Fruit fly (Drosophila melanogaster): ENCODE data around the gene CG6204.

Gene CG6204

dm6 chr3R:24151924-24152809 lies 41.5 kb upstream of the CG6204 start, which contains the start of the genes p38a and CG6178 (continued):
- TF ChIP-seq abd-A (tag; optimal IDR thresholded peaks at IDR 0.05) = no peak
- TF ChIP-seq CG2202 (tag; optimal IDR thresholded peaks at IDR 0.05) = peak; percentile 88
- TF ChIP-seq CG1233 (GFP tag; optimal IDR thresholded peaks at IDR 0.05) = peak; percentile 97
- TF ChIP-seq nerfin-2 (GFP tag; IDR thresholded peaks at IDR 0.05; ENCODE audit: partially characterized antibody) = no peak
- TF ChIP-seq CkIIα-i1 (GFP tag; IDR thresholded peaks at IDR 0.05) = peak; percentile 87; the same call in 1 of the 2 replicates
- peak; percentile 80 for TF ChIP-seq CG13123 (GFP tag; optimal IDR thresholded peaks at IDR 0.05)

dm6 chr3R:24161173-24161811 lies 32.3 kb upstream of the CG6204 start, which contains the start of the genes Myo95E and TBC1d7:
Gene Myo95E (minus strand): TSS chr3R:24161498.
Gene TBC1d7 (plus strand): TSS chr3R:24161727.
- TF ChIP-seq CG42726 (GFP tag; IDR thresholded peaks at IDR 0.05; ENCODE audit: partially characterized antibody) = 0 out of 2 replicates have a peak, but pooled peaks have one; percentile 35
- TF ChIP-seq kni (GFP tag; optimal IDR thresholded peaks at IDR 0.05) = no peak
- peak; percentile 95 for TF ChIP-seq CG14667 (GFP tag; IDR thresholded peaks at IDR 0.05)
- TF ChIP-seq CG17829 (tag; optimal IDR thresholded peaks at IDR 0.05) = peak; percentile 89
- no peak for TF ChIP-seq dmrt99B (tag; optimal IDR thresholded peaks at IDR 0.05)
- TF ChIP-seq tna (GFP tag; IDR thresholded peaks at IDR 0.05; ENCODE audit: partially characterized antibody) = no peak
- peak; percentile 74 for TF ChIP-seq CG34376 (GFP tag; optimal IDR thresholded peaks at IDR 0.05)
- TF ChIP-seq HmgD (GFP tag; optimal IDR thresholded peaks at IDR 0.05) = no peak
- TF ChIP-seq zen2 (GFP tag; IDR thresholded peaks at IDR 0.05; ENCODE audit: partially characterized antibody) = no peak; the same call in 2 of the 3 replicates
- TF ChIP-seq CG1233 (GFP tag; optimal IDR thresholded peaks at IDR 0.05) = peak; percentile 81
- no peak for TF ChIP-seq CG12236 (GFP tag; optimal IDR thresholded peaks at IDR 0.05)
- TF ChIP-seq CG34422 (GFP tag; IDR thresholded peaks at IDR 0.05) = peak; percentile 95
- TF ChIP-seq az2 (GFP tag; optimal IDR thresholded peaks at IDR 0.05) = peak; percentile 87
- TF ChIP-seq CG14965 (GFP tag; optimal IDR thresholded peaks at IDR 0.05; ENCODE audit: borderline replicate concordance) = no peak
- peak; percentile 66; the same call in 1 of the 2 replicates for TF ChIP-seq sna (GFP tag; IDR thresholded peaks at IDR 0.05; ENCODE audit: partially characterized antibody)
- peak; percentile 53 for TF ChIP-seq CG1647 (GFP tag; optimal IDR thresholded peaks at IDR 0.05)
- peak; percentile 81 for TF ChIP-seq CG9437 (GFP tag; optimal IDR thresholded peaks at IDR 0.05)
- peak; percentile 87 for TF ChIP-seq CG3847 (GFP tag; IDR thresholded peaks at IDR 0.05)
- TF ChIP-seq phol (tag; optimal IDR thresholded peaks at IDR 0.05) = peak; percentile 92
- peak; percentile 58 for TF ChIP-seq CG2875 (GFP tag; optimal IDR thresholded peaks at IDR 0.05)
- peak; percentile 87 for TF ChIP-seq CG10209 (GFP tag; optimal IDR thresholded peaks at IDR 0.05)
- TF ChIP-seq Optix (GFP tag; IDR thresholded peaks at IDR 0.05) = peak; percentile 88
- TF ChIP-seq CG15601 (tag; optimal IDR thresholded peaks at IDR 0.05) = no peak
- peak; percentile 79 for TF ChIP-seq CG16815 (GFP tag; optimal IDR thresholded peaks at IDR 0.05)
- peak; percentile 93 for TF ChIP-seq H15 (GFP tag; IDR thresholded peaks at IDR 0.05)
- peak; percentile 68 for TF ChIP-seq Dref (GFP tag; IDR thresholded peaks at IDR 0.05)
- TF ChIP-seq ssp (GFP tag; IDR thresholded peaks at IDR 0.05) = peak; percentile 87
- peak; percentile 89; the same call in 2 of the 3 replicates for TF ChIP-seq CG2199 (GFP tag; IDR thresholded peaks at IDR 0.05)
- no peak for TF ChIP-seq CG11723 (GFP tag; optimal IDR thresholded peaks at IDR 0.05)
- TF ChIP-seq CG5245 (GFP tag; optimal IDR thresholded peaks at IDR 0.05) = peak; percentile 71
- peak; percentile 27 for TF ChIP-seq pho (GFP tag; optimal IDR thresholded peaks at IDR 0.05)
- peak; percentile 64 for TF ChIP-seq Sry-β (GFP tag; optimal IDR thresholded peaks at IDR 0.05)
- TF ChIP-seq ttk (GFP tag; IDR thresholded peaks at IDR 0.05) = peak; percentile 92
- TF ChIP-seq tup (GFP tag; optimal IDR thresholded peaks at IDR 0.05) = peak; percentile 52
- peak; percentile 93 for TF ChIP-seq zfh1 (GFP tag; IDR thresholded peaks at IDR 0.05)
- peak; percentile 68 for TF ChIP-seq dan (GFP tag; IDR thresholded peaks at IDR 0.05)
- peak; percentile 55 for TF ChIP-seq CG13624 (GFP tag; optimal IDR thresholded peaks at IDR 0.05)
- peak; percentile 80 for TF ChIP-seq Scr (GFP tag; IDR thresholded peaks at IDR 0.05; ENCODE audit: partially characterized antibody)
- peak; percentile 55; the same call in 1 of the 3 replicates for TF ChIP-seq HLH4C (GFP tag; IDR thresholded peaks at IDR 0.05; ENCODE audit: partially characterized antibody)
- peak; percentile 86 for TF ChIP-seq CG10147 (GFP tag; optimal IDR thresholded peaks at IDR 0.05)
